Fruit fly (Drosophila melanogaster) Kc167 (cell line): ENCODE results near the gene FBXO11.

ENCODE experiments used
- Myc ChIP-seq: fragments of >200 bp; optimal IDR thresholded peaks from 2 replicates; lab custom pipeline; 2017; ENCODE audit warnings: missing external identifiers
- Sin3A ChIP-seq: fragments of >200 bp; optimal IDR thresholded peaks from 2 replicates; lab custom pipeline; 2018; ENCODE audit warnings: missing external identifiers
- h ChIP-seq: fragments of >200 bp; optimal IDR thresholded peaks from 3 replicates; lab custom pipeline; 2018; ENCODE audit warnings: missing external identifiers
- insv ChIP-seq: fragments of >200 bp; optimal IDR thresholded peaks from 3 replicates; lab custom pipeline; 2018; ENCODE audit warnings: missing external identifiers
- psq ChIP-seq: fragments of >200 bp; optimal IDR thresholded peaks from 2 replicates; lab custom pipeline; 2017; ENCODE audit warnings: missing external identifiers
- ttk ChIP-seq: sonication (Bioruptor generic); optimal IDR thresholded peaks from 2 replicates; lab custom pipeline; 2017; ENCODE audit warnings: missing external identifiers

FBXO11 gene

dm6 chr3R:9791177-9791806 is 17.9 kb downstream of the FBXO11 start, which contains the start of the genes CG12945 and CG8507:
Gene CG12945, minus strand, starts transcription at chr3R:9791221.
Gene CG8507, plus strand, starts transcription at chr3R:9791483.
- TF ChIP-seq Sin3A (lab: Kevin White, UChicago), result no peak
- no peak for TF ChIP-seq insv
- no peak for TF ChIP-seq ttk
- no peak for TF ChIP-seq h (lab: Kevin White, UChicago)
- no peak for TF ChIP-seq Myc (lab: Kevin White, UChicago)
- TF ChIP-seq psq (lab: Kevin White, UChicago), result no peak

dm6 chr3R:9784341-9785062 is 24.7 kb downstream of the FBXO11 start, which contains the start of the genes MtnA and CG8500:
Gene MtnA, minus strand, starts transcription at chr3R:9784370.
Gene CG8500, plus strand, starts transcription at chr3R:9784653.
- TF ChIP-seq h (lab: Kevin White, UChicago), result no peak
- no peak for TF ChIP-seq Sin3A (lab: Kevin White, UChicago)
- no peak for TF ChIP-seq psq (lab: Kevin White, UChicago)
- TF ChIP-seq Myc (lab: Kevin White, UChicago), result no peak
- no peak for TF ChIP-seq ttk
- TF ChIP-seq insv, result no peak

dm6 chr3R:9783240-9783917 is 25.8 kb downstream of the FBXO11 start:
- TF ChIP-seq Myc (lab: Kevin White, UChicago) (no peak), psq (lab: Kevin White, UChicago) (no peak), h (lab: Kevin White, UChicago) (no peak), insv (no peak)

dm6 chr3R:9779764-9780163 is 29.4 kb downstream of the FBXO11 start, which contains the start of gene CG12947:
Gene CG12947, plus strand, starts transcription at chr3R:9780064.
- TF ChIP-seq ttk, result no peak
- TF ChIP-seq h (lab: Kevin White, UChicago), result no peak
- no peak for TF ChIP-seq Myc (lab: Kevin White, UChicago)
- no peak for TF ChIP-seq Sin3A (lab: Kevin White, UChicago)
- no peak for TF ChIP-seq psq (lab: Kevin White, UChicago)
- TF ChIP-seq insv, result no peak

dm6 chr3R:9777941-9778360 is 31.2 kb downstream of the FBXO11 start, which contains the start of gene RpS29:
Gene RpS29, plus strand, starts transcription at chr3R:9778042.
- no peak for TF ChIP-seq ttk
- no peak for TF ChIP-seq insv
- no peak for TF ChIP-seq psq (lab: Kevin White, UChicago)
- no peak for TF ChIP-seq h (lab: Kevin White, UChicago)
- no peak for TF ChIP-seq Sin3A (lab: Kevin White, UChicago)
- TF ChIP-seq Myc (lab: Kevin White, UChicago), result no peak

- TF ChIP-seq Myc (lab: Kevin White, UChicago), result no peak
- TF ChIP-seq Sin3A (lab: Kevin White, UChicago), result no peak
- no peak for TF ChIP-seq ttk
- no peak for TF ChIP-seq h (lab: Kevin White, UChicago)
- no peak for TF ChIP-seq insv
- no peak for TF ChIP-seq psq (lab: Kevin White, UChicago)
Observed at dm6 chr3R:9774821-9775220, 34.3 kb downstream of the FBXO11 start, which contains the start of gene topi. Gene topi, plus strand, starts transcription at chr3R:9775121.

dm6 chr3R:9774147-9774546 is 35.0 kb downstream of the FBXO11 start, which contains the start of gene Whamy:
Gene Whamy, minus strand, starts transcription at chr3R:9774419.
- TF ChIP-seq Sin3A (lab: Kevin White, UChicago) (no peak), ttk (no peak), h (lab: Kevin White, UChicago) (no peak), Myc (lab: Kevin White, UChicago) (no peak), psq (lab: Kevin White, UChicago) (no peak), insv (no peak)

- TF ChIP-seq Myc (lab: Kevin White, UChicago) (no peak), insv (no peak), h (lab: Kevin White, UChicago) (no peak), Sin3A (lab: Kevin White, UChicago) (no peak), ttk (no peak), psq (lab: Kevin White, UChicago) (no peak)
Observed at dm6 chr3R:9771519-9771972, 37.6 kb downstream of the FBXO11 start, which contains the start of gene CG9471. Gene CG9471, minus strand, starts transcription at chr3R:9771542.

- TF ChIP-seq Sin3A (lab: Kevin White, UChicago), result no peak
- TF ChIP-seq ttk, result no peak
- no peak for TF ChIP-seq psq (lab: Kevin White, UChicago)
- TF ChIP-seq h (lab: Kevin White, UChicago), result no peak
- TF ChIP-seq Myc (lab: Kevin White, UChicago), result no peak
- no peak for TF ChIP-seq insv
Observed at dm6 chr3R:9770127-9770526, 39.0 kb downstream of the FBXO11 start.

- no peak for TF ChIP-seq insv
- TF ChIP-seq Myc (lab: Kevin White, UChicago), result no peak
- no peak for TF ChIP-seq h (lab: Kevin White, UChicago)
- TF ChIP-seq Sin3A (lab: Kevin White, UChicago), result no peak
- TF ChIP-seq psq (lab: Kevin White, UChicago), result no peak
- no peak for TF ChIP-seq ttk
Observed at dm6 chr3R:9768884-9769283, 40.3 kb downstream of the FBXO11 start, which contains the start of gene MED6. Gene MED6, minus strand, starts transcription at chr3R:9768984.
